Fruit fly (Drosophila melanogaster) whole organism, embryonic: ENCODE results near the gene Gr36b.

ENCODE experiments used
- Ada2b ChIP-seq: fragments of 200-800 bp; sonication (Bioruptor generic); IDR thresholded peaks from 2 replicates; pipeline ENCODE4 v1.3.6; 2022; ENCODE audit warnings: missing biosample characterization, missing genetic modification characterization
- Atf6 ChIP-seq: fragments of 200-800 bp; sonication (Bioruptor generic); IDR thresholded peaks from 2 replicates; pipeline ENCODE4 v1.3.6; 2022; ENCODE audit warnings: missing biosample characterization, missing genetic modification characterization
- Blimp-1 ChIP-seq: fragments of 200-800 bp; sonication (Bioruptor generic); optimal IDR thresholded peaks from 3 replicates; lab custom pipeline; 2018; ENCODE audit warnings: missing biosample characterization, missing genetic modification characterization, mild to moderate bottlenecking, moderate library complexity, missing genetic modification reagents
- Bteb2 ChIP-seq: fragments of 200-800 bp; sonication (Bioruptor generic); optimal IDR thresholded peaks from 2 replicates; lab custom pipeline; 2016; ENCODE audit warnings: missing biosample characterization, missing genetic modification characterization
- CG11456 ChIP-seq: fragments of 200-800 bp; sonication (Bioruptor generic); IDR thresholded peaks from 3 replicates; pipeline ENCODE4 v1.3.6; 2022; ENCODE audit warnings: missing biosample characterization, missing genetic modification characterization
- CG12391 ChIP-seq: fragments of 200-800 bp; sonication (Bioruptor generic); optimal IDR thresholded peaks from 3 replicates; lab custom pipeline; 2018; ENCODE audit warnings: missing biosample characterization, mild to moderate bottlenecking, missing genetic modification characterization, moderate library complexity
- CG13123 ChIP-seq: fragments of 200-800 bp; sonication (Bioruptor generic); optimal IDR thresholded peaks from 2 replicates; lab custom pipeline; 2016; ENCODE audit warnings: missing biosample characterization, missing genetic modification characterization
- CG13424 ChIP-seq: fragments of 200-800 bp; sonication (Bioruptor generic); optimal IDR thresholded peaks from 2 replicates; lab custom pipeline; 2019; ENCODE audit warnings: missing biosample characterization, mild to moderate bottlenecking, missing genetic modification characterization, moderate library complexity
- CG13624 ChIP-seq: fragments of 200-800 bp; sonication (Bioruptor generic); optimal IDR thresholded peaks from 2 replicates; lab custom pipeline; 2016; ENCODE audit warnings: missing biosample characterization, missing genetic modification characterization
- CG14667 ChIP-seq: fragments of 200-800 bp; sonication (Bioruptor generic); IDR thresholded peaks from 2 replicates; pipeline ENCODE4 v1.3.6; 2022; ENCODE audit warnings: missing biosample characterization, missing genetic modification characterization
- CG17328 ChIP-seq: fragments of 200-800 bp; sonication (Bioruptor generic); IDR thresholded peaks from 2 replicates; pipeline ENCODE4 v1.3.6; 2022; ENCODE audit warnings: missing biosample characterization, missing genetic modification characterization
- CG17359 ChIP-seq: fragments of 200-800 bp; sonication (Bioruptor generic); optimal IDR thresholded peaks from 3 replicates; lab custom pipeline; 2018; ENCODE audit warnings: missing biosample characterization, mild to moderate bottlenecking, missing genetic modification characterization, moderate library complexity
- CG17361 ChIP-seq: fragments of 200-800 bp; sonication (Bioruptor generic); IDR thresholded peaks from 3 replicates; pipeline ENCODE4 v1.3.6; 2022; ENCODE audit warnings: missing biosample characterization, missing genetic modification characterization
- CG18599 ChIP-seq: fragments of 200-800 bp; sonication (Bioruptor generic); optimal IDR thresholded peaks from 3 replicates; lab custom pipeline; 2017; ENCODE audit warnings: missing biosample characterization, missing genetic modification characterization, mild to moderate bottlenecking, moderate library complexity, missing genetic modification reagents
- CG2120 ChIP-seq: fragments of 200-800 bp; sonication (Bioruptor generic); optimal IDR thresholded peaks from 3 replicates; lab custom pipeline; 2016; ENCODE audit warnings: missing biosample characterization, missing genetic modification characterization
- CG32772 ChIP-seq: fragments of 200-800 bp; sonication (Bioruptor generic); IDR thresholded peaks from 2 replicates; pipeline ENCODE4 v1.3.6; 2022; ENCODE audit warnings: missing biosample characterization, missing genetic modification characterization
- CG6689 ChIP-seq: fragments of 200-800 bp; sonication (Bioruptor generic); IDR thresholded peaks from 2 replicates; pipeline ENCODE4 v1.3.6; 2022; ENCODE audit warnings: missing biosample characterization, missing genetic modification characterization
- CG9727 ChIP-seq: fragments of 200-800 bp; sonication (Bioruptor generic); optimal IDR thresholded peaks from 3 replicates; lab custom pipeline; 2017; ENCODE audit warnings: missing biosample characterization, mild to moderate bottlenecking, missing genetic modification characterization
- CG9932 ChIP-seq: fragments of 200-800 bp; sonication (Bioruptor generic); IDR thresholded peaks from 2 replicates; pipeline ENCODE4 v1.3.6; 2022; ENCODE audit warnings: missing biosample characterization, missing genetic modification characterization
- CTCF ChIP-seq: fragments of 200-800 bp; sonication (Bioruptor generic); optimal IDR thresholded peaks from 2 replicates; lab custom pipeline; 2017; ENCODE audit warnings: missing biosample characterization, mild to moderate bottlenecking, missing genetic modification characterization, moderate library complexity
- CoRest ChIP-seq: fragments of 200-800 bp; sonication (Bioruptor generic); optimal IDR thresholded peaks from 3 replicates; lab custom pipeline; 2018; ENCODE audit warnings: missing biosample characterization, mild to moderate bottlenecking, missing genetic modification characterization, moderate library complexity
- E2f1 ChIP-seq: fragments of 200-800 bp; sonication (Bioruptor generic); IDR thresholded peaks from 2 replicates; pipeline ENCODE4 v1.3.6; 2022; ENCODE audit warnings: missing biosample characterization, missing genetic modification characterization
- Fer1 ChIP-seq: fragments of 200-800 bp; sonication (Bioruptor generic); optimal IDR thresholded peaks from 2 replicates; lab custom pipeline; 2017; ENCODE audit warnings: missing biosample characterization, mild to moderate bottlenecking, missing genetic modification characterization
- Fer3 ChIP-seq: fragments of 200-800 bp; sonication (Bioruptor generic); optimal IDR thresholded peaks from 2 replicates; lab custom pipeline; 2018; ENCODE audit warnings: missing biosample characterization, mild to moderate bottlenecking, missing genetic modification characterization, moderate library complexity
- HmgZ ChIP-seq: fragments of 200-800 bp; sonication (Bioruptor generic); optimal IDR thresholded peaks from 2 replicates; lab custom pipeline; 2018; ENCODE audit warnings: missing biosample characterization, mild to moderate bottlenecking, missing genetic modification characterization
- Hmr ChIP-seq: fragments of 200-800 bp; sonication (Bioruptor generic); optimal IDR thresholded peaks from 3 replicates; lab custom pipeline; 2017; ENCODE audit warnings: mild to moderate bottlenecking, missing biosample characterization, missing genetic modification reagents, missing genetic modification characterization
- Hr51 ChIP-seq, 2 experiments: fragments of 200-800 bp; sonication (Bioruptor generic); optimal IDR thresholded peaks; 2 replicates in 1 of 2; 3 replicates in 1 of 2; lab custom pipeline; 2016 to 2018; ENCODE audit warnings: missing biosample characterization in 2 of 2, missing genetic modification characterization in 2 of 2, mild to moderate bottlenecking in 1 of 2, moderate library complexity in 1 of 2
- Med ChIP-seq: fragments of 200-800 bp; sonication (Bioruptor generic); peaks from one replicate; lab custom pipeline; 2016; ENCODE audit warnings: missing biosample characterization, missing genetic modification characterization, mild to moderate bottlenecking, inconsistent platforms, moderate library complexity
- NfI ChIP-seq: fragments of 200-800 bp; sonication (Bioruptor generic); optimal IDR thresholded peaks from 3 replicates; lab custom pipeline; 2018; ENCODE audit warnings: missing biosample characterization, mild to moderate bottlenecking, missing genetic modification characterization, moderate library complexity
- Oli ChIP-seq: fragments of 200-800 bp; sonication (Bioruptor generic); optimal IDR thresholded peaks from 2 replicates; lab custom pipeline; 2018; ENCODE audit warnings: missing biosample characterization, mild to moderate bottlenecking, missing genetic modification characterization, moderate library complexity
- bsh ChIP-seq, 2 experiments: fragments of 200-800 bp; sonication (Bioruptor generic); optimal IDR thresholded peaks; 2 replicates each; lab custom pipeline; 2017 to 2018; ENCODE audit warnings: mild to moderate bottlenecking in 2 of 2, missing biosample characterization in 2 of 2, missing genetic modification characterization in 2 of 2, moderate library complexity in 1 of 2
- cas ChIP-seq: fragments of 200-800 bp; sonication (Bioruptor generic); IDR thresholded peaks from 2 replicates; pipeline ENCODE4 v1.3.6; 2022; ENCODE audit warnings: missing biosample characterization, missing genetic modification characterization
- dmrt99B ChIP-seq: fragments of 200-800 bp; sonication (Bioruptor generic); optimal IDR thresholded peaks from 2 replicates; lab custom pipeline; 2018; ENCODE audit warnings: missing biosample characterization, mild to moderate bottlenecking, missing genetic modification characterization, moderate library complexity
- dysf ChIP-seq: fragments of 200-800 bp; sonication (Bioruptor generic); IDR thresholded peaks from 3 replicates; pipeline ENCODE4 v1.3.6; 2022; ENCODE audit warnings: missing biosample characterization, missing genetic modification characterization
- eve ChIP-seq, 2 experiments: fragments of >200 bp; optimal IDR thresholded peaks; 2 replicates each; lab custom pipeline; 2017; ENCODE audit warnings: missing biosample characterization in 2 of 2, missing genetic modification characterization in 2 of 2
- exex ChIP-seq: fragments of 200-800 bp; sonication (Bioruptor generic); optimal IDR thresholded peaks from 4 replicates; lab custom pipeline; 2018; ENCODE audit warnings: missing biosample characterization, mild to moderate bottlenecking, missing genetic modification characterization, moderate library complexity
- lilli ChIP-seq: fragments of 200-800 bp; sonication (Bioruptor generic); optimal IDR thresholded peaks from 3 replicates; lab custom pipeline; 2016; ENCODE audit warnings: missing biosample characterization, missing genetic modification characterization
- mam ChIP-seq: fragments of 200-800 bp; sonication (Bioruptor generic); optimal IDR thresholded peaks from 3 replicates; lab custom pipeline; 2016; ENCODE audit warnings: missing biosample characterization, missing genetic modification characterization
- pnt ChIP-seq: fragments of 200-800 bp; sonication (Bioruptor generic); optimal IDR thresholded peaks from 3 replicates; lab custom pipeline; 2016; ENCODE audit warnings: missing biosample characterization, missing genetic modification characterization
- row ChIP-seq: fragments of 200-800 bp; sonication (Bioruptor generic); IDR thresholded peaks from 3 replicates; pipeline ENCODE4 v1.3.6; 2022; ENCODE audit warnings: missing biosample characterization, missing genetic modification characterization
- scrt ChIP-seq: fragments of 200-800 bp; sonication (Bioruptor generic); optimal IDR thresholded peaks from 2 replicates; lab custom pipeline; 2018; ENCODE audit warnings: missing biosample characterization, mild to moderate bottlenecking, missing genetic modification characterization, moderate library complexity
- sens ChIP-seq: fragments of 200-800 bp; sonication (Bioruptor generic); peaks from one replicate; lab custom pipeline; 2016; ENCODE audit warnings: missing biosample characterization, missing genetic modification characterization
- slou ChIP-seq: fragments of 200-800 bp; sonication (Bioruptor generic); optimal IDR thresholded peaks from 3 replicates; lab custom pipeline; 2016; ENCODE audit warnings: missing biosample characterization, missing genetic modification characterization
- trh ChIP-seq: fragments of 200-800 bp; sonication (Bioruptor generic); optimal IDR thresholded peaks from 2 replicates; lab custom pipeline; 2016; ENCODE audit warnings: missing biosample characterization, missing genetic modification characterization
- vnd ChIP-seq: fragments of 200-800 bp; sonication (Bioruptor generic); IDR thresholded peaks from 3 replicates; pipeline ENCODE4 v1.3.6; 2022; ENCODE audit warnings: missing biosample characterization, missing genetic modification characterization; ENCODE audit not compliant: partially characterized antibody
- vvl ChIP-seq: fragments of 200-800 bp; sonication (Bioruptor generic); IDR thresholded peaks from 2 replicates; pipeline ENCODE4 v1.3.6; 2022; ENCODE audit warnings: missing biosample characterization, missing genetic modification characterization

Gr36b gene

dm6 chr2L:17195197-17195596 is 16.6 kb downstream of the Gr36b start:
- TF ChIP-seq vnd (no peak), CTCF (peak; percentile 75)
- TF ChIP-seq, all 482 proteins: peak for 1

- TF ChIP-seq scrt (GFP tag; lab: Kevin White, UChicago) (peak; percentile 0), Bteb2 (GFP tag; lab: Kevin White, UChicago) (no peak), CTCF (peak; percentile 69)
Measured at dm6 chr2L:17201777-17202176, 23.2 kb downstream of the Gr36b start.

dm6 chr2L:17203833-17204232 is 25.3 kb downstream of the Gr36b start:
- TF ChIP-seq Fer3: peak; percentile 31
- TF ChIP-seq CG9727 (GFP tag; lab: Kevin White, UChicago): peak; percentile 29
- peak in 1 of 2 experiments; percentile 13 for TF ChIP-seq Hr51 (GFP tag; optimal IDR thresholded peaks at IDR 0.05; lab: Kevin White, UChicago)
- 0 out of 2 replicates have a peak, but pooled peaks have one; percentile 16 for TF ChIP-seq CG17328 (GFP tag; lab: Robert Waterston, UW)
- peak; percentile 22 for TF ChIP-seq Fer1 (GFP tag; lab: Kevin White, UChicago)
- peak; percentile 65 for TF ChIP-seq CG18599
- TF ChIP-seq CG32772 (GFP tag; lab: Robert Waterston, UW): peak; percentile 16; the same call in 1 of the 2 replicates
- peak; percentile 33; the same call in 1 of the 2 replicates for TF ChIP-seq E2f1
- no peak for TF ChIP-seq CTCF
- peak in 1 of 2 experiments; percentile 33 for TF ChIP-seq bsh (GFP tag; optimal IDR thresholded peaks at IDR 0.05; lab: Kevin White, UChicago)
- peak; percentile 17 for TF ChIP-seq pnt (GFP tag; lab: Kevin White, UChicago)
- peak; percentile 15 for TF ChIP-seq CoRest (tag; lab: Kevin White, UChicago)
- TF ChIP-seq HmgZ (tag; lab: Kevin White, UChicago): no peak
- TF ChIP-seq mam (GFP tag; lab: Kevin White, UChicago): peak; percentile 31
- TF ChIP-seq eve (GFP tag; optimal IDR thresholded peaks at IDR 0.05; lab: Kevin White, UChicago): peak in 1 of 2 experiments; percentile 40
- TF ChIP-seq CG17359 (tag; lab: Kevin White, UChicago): peak; percentile 15
- no peak for TF ChIP-seq trh
- 0 out of 2 replicates have a peak, but pooled peaks have one; percentile 17 for TF ChIP-seq cas (GFP tag; lab: Robert Waterston, UW)
- peak; percentile 52 for TF ChIP-seq dmrt99B (tag; lab: Kevin White, UChicago)
- TF ChIP-seq NfI: peak; percentile 12
- no peak for TF ChIP-seq exex (tag; lab: Kevin White, UChicago)
- TF ChIP-seq dysf (GFP tag; lab: Robert Waterston, UW): peak; percentile 52; the same call in 1 of the 3 replicates
- TF ChIP-seq Hmr (GFP tag; lab: Kevin White, UChicago): peak; percentile 38
- 0 out of 2 replicates have a peak, but pooled peaks have one; percentile 37 for TF ChIP-seq vvl (GFP tag; lab: Robert Waterston, UW)
- TF ChIP-seq row (GFP tag; lab: Robert Waterston, UW): peak; percentile 57
- TF ChIP-seq CG9932: peak; percentile 26; the same call in 1 of the 2 replicates
- TF ChIP-seq Atf6 (GFP tag; lab: Robert Waterston, UW): 0 out of 2 replicates have a peak, but pooled peaks have one; percentile 11
- peak; percentile 81 for TF ChIP-seq sens (GFP tag; lab: Kevin White, UChicago)
- TF ChIP-seq Ada2b: peak; percentile 49; the same call in 1 of the 2 replicates
- 0 out of 2 replicates have a peak, but pooled peaks have one; percentile 7 for TF ChIP-seq CG14667 (GFP tag; lab: Robert Waterston, UW)
- peak; percentile 26 for TF ChIP-seq Blimp-1 (GFP tag; lab: Kevin White, UChicago)
- peak; percentile 46 for TF ChIP-seq Med (GFP tag; lab: Kevin White, UChicago)
- no peak for TF ChIP-seq CG11456 (GFP tag; lab: Robert Waterston, UW)
- TF ChIP-seq CG12391 (tag; lab: Kevin White, UChicago): peak; percentile 28
- peak; percentile 15 for TF ChIP-seq CG13424
- TF ChIP-seq slou (GFP tag; lab: Kevin White, UChicago): peak; percentile 4
- TF ChIP-seq CG6689 (GFP tag; lab: Robert Waterston, UW): 0 out of 2 replicates have a peak, but pooled peaks have one; percentile 7
- TF ChIP-seq CG17361 (GFP tag; lab: Robert Waterston, UW): 0 out of 3 replicates have a peak, but pooled peaks have one; percentile 23
- TF ChIP-seq CG13123 (GFP tag; lab: Kevin White, UChicago): no peak
- peak; percentile 0 for TF ChIP-seq Oli (tag; lab: Kevin White, UChicago)
- peak; percentile 9 for TF ChIP-seq lilli (GFP tag; lab: Kevin White, UChicago)
- TF ChIP-seq CG13624 (GFP tag; lab: Kevin White, UChicago): peak; percentile 50
- peak; percentile 65 for TF ChIP-seq CG2120 (GFP tag; lab: Kevin White, UChicago)
